Fruit fly (Drosophila melanogaster) whole organism, embryonic: ENCODE measurements around the gene Rpt5.

Experiments used
- Abd-B ChIP-seq: fragments of 200-800 bp; sonication (Bioruptor generic); optimal IDR thresholded peaks from 2 replicates; lab custom pipeline; 2018; ENCODE audit warnings: missing biosample characterization, mild to moderate bottlenecking, missing genetic modification characterization, moderate library complexity
- Atf-2 ChIP-seq: fragments of 200-800 bp; sonication (Bioruptor generic); optimal IDR thresholded peaks from 2 replicates; lab custom pipeline; 2016; ENCODE audit warnings: missing biosample characterization, missing genetic modification characterization
- BEAF-32 ChIP-seq: fragments of 200-800 bp; sonication (Bioruptor generic); optimal IDR thresholded peaks from 3 replicates; lab custom pipeline; 2017; ENCODE audit warnings: missing biosample characterization, missing genetic modification characterization, mild to moderate bottlenecking, moderate library complexity, missing genetic modification reagents
- CG10209 ChIP-seq: fragments of 200-800 bp; sonication (Bioruptor generic); optimal IDR thresholded peaks from 3 replicates; lab custom pipeline; 2017; ENCODE audit warnings: missing biosample characterization, mild to moderate bottlenecking, missing genetic modification characterization, missing genetic modification reagents
- CG10321 ChIP-seq: fragments of 200-800 bp; sonication (Bioruptor generic); IDR thresholded peaks from 2 replicates; pipeline ENCODE4 v1.3.6; 2022; ENCODE audit warnings: missing biosample characterization, missing genetic modification characterization
- CG12104 ChIP-seq: fragments of 200-800 bp; sonication (Bioruptor generic); optimal IDR thresholded peaks from 3 replicates; lab custom pipeline; 2016; ENCODE audit warnings: missing biosample characterization, missing genetic modification characterization
- CG13894 ChIP-seq: fragments of 200-800 bp; sonication (Bioruptor generic); optimal IDR thresholded peaks from 3 replicates; lab custom pipeline; 2018; ENCODE audit warnings: missing biosample characterization, mild to moderate bottlenecking, missing genetic modification characterization, moderate library complexity
- CG14050 ChIP-seq: fragments of 200-800 bp; sonication (Bioruptor generic); IDR thresholded peaks from 3 replicates; pipeline ENCODE4 v1.3.6; 2022; ENCODE audit warnings: missing biosample characterization, missing genetic modification characterization
- CG14441 ChIP-seq: fragments of 200-800 bp; sonication (Bioruptor generic); IDR thresholded peaks from 2 replicates; pipeline ENCODE4 v1.3.6; 2022; ENCODE audit warnings: missing biosample characterization, missing genetic modification characterization
- CG1603 ChIP-seq: fragments of 200-800 bp; sonication (Bioruptor generic); optimal IDR thresholded peaks from 2 replicates; lab custom pipeline; 2019; ENCODE audit warnings: missing biosample characterization, mild to moderate bottlenecking, missing genetic modification characterization, moderate library complexity
- CG17912 ChIP-seq: fragments of 200-800 bp; sonication (Bioruptor generic); optimal IDR thresholded peaks from 2 replicates; lab custom pipeline; 2018; ENCODE audit warnings: missing biosample characterization, mild to moderate bottlenecking, missing genetic modification characterization
- CG18764 ChIP-seq: fragments of 200-800 bp; sonication (Bioruptor generic); optimal IDR thresholded peaks from 3 replicates; lab custom pipeline; 2016; ENCODE audit warnings: missing biosample characterization, missing genetic modification characterization
- CG2116 ChIP-seq: fragments of 200-800 bp; sonication (Bioruptor generic); optimal IDR thresholded peaks from 3 replicates; lab custom pipeline; 2018; ENCODE audit warnings: missing biosample characterization, mild to moderate bottlenecking, missing genetic modification characterization
- CG2875 ChIP-seq: fragments of 200-800 bp; sonication (Bioruptor generic); optimal IDR thresholded peaks from 2 replicates; lab custom pipeline; 2017; ENCODE audit warnings: missing biosample characterization, mild to moderate bottlenecking, missing genetic modification characterization, missing genetic modification reagents
- CG3838 ChIP-seq: fragments of 200-800 bp; sonication (Bioruptor generic); optimal IDR thresholded peaks from 3 replicates; lab custom pipeline; 2016; ENCODE audit warnings: missing biosample characterization, missing genetic modification characterization
- CG4360 ChIP-seq: fragments of 200-800 bp; sonication (Bioruptor generic); IDR thresholded peaks from 2 replicates; pipeline ENCODE4 v1.3.6; 2022; ENCODE audit warnings: missing biosample characterization, missing genetic modification characterization
- CG7987 ChIP-seq: fragments of 200-800 bp; sonication (Bioruptor generic); optimal IDR thresholded peaks from 2 replicates; lab custom pipeline; 2018; ENCODE audit warnings: missing biosample characterization, mild to moderate bottlenecking, missing genetic modification characterization, moderate library complexity
- CG8290 ChIP-seq, 3 experiments: fragments of 200-800 bp; sonication (Bioruptor generic); optimal IDR thresholded peaks; 2 replicates each; lab custom pipeline; 2016 to 2019; ENCODE audit warnings: missing biosample characterization in 3 of 3, missing genetic modification characterization in 3 of 3, mild to moderate bottlenecking in 2 of 3, moderate library complexity in 1 of 3
- CG9727 ChIP-seq: fragments of 200-800 bp; sonication (Bioruptor generic); optimal IDR thresholded peaks from 3 replicates; lab custom pipeline; 2017; ENCODE audit warnings: missing biosample characterization, mild to moderate bottlenecking, missing genetic modification characterization
- CG9876 ChIP-seq: fragments of 200-800 bp; sonication (Bioruptor generic); optimal IDR thresholded peaks from 2 replicates; lab custom pipeline; 2016; ENCODE audit warnings: missing biosample characterization, missing genetic modification characterization
- Dfd ChIP-seq, 2 experiments: fragments of >200 bp; optimal IDR thresholded peaks; 2 replicates each; lab custom pipeline; 2017; ENCODE audit warnings: missing biosample characterization in 2 of 2, missing genetic modification characterization in 2 of 2
- Dip3 ChIP-seq: fragments of 200-800 bp; sonication (Bioruptor generic); optimal IDR thresholded peaks from 3 replicates; lab custom pipeline; 2016; ENCODE audit warnings: missing biosample characterization, missing genetic modification characterization
- Fer3 ChIP-seq: fragments of 200-800 bp; sonication (Bioruptor generic); optimal IDR thresholded peaks from 2 replicates; lab custom pipeline; 2018; ENCODE audit warnings: missing biosample characterization, mild to moderate bottlenecking, missing genetic modification characterization, moderate library complexity
- HLH54F ChIP-seq: fragments of 200-800 bp; sonication (Bioruptor generic); optimal IDR thresholded peaks from 3 replicates; lab custom pipeline; 2016; ENCODE audit warnings: missing biosample characterization, missing genetic modification characterization
- Hmr ChIP-seq: fragments of 200-800 bp; sonication (Bioruptor generic); optimal IDR thresholded peaks from 3 replicates; lab custom pipeline; 2017; ENCODE audit warnings: mild to moderate bottlenecking, missing biosample characterization, missing genetic modification reagents, missing genetic modification characterization
- Lim3 ChIP-seq: fragments of 200-800 bp; sonication (Bioruptor generic); IDR thresholded peaks from 2 replicates; pipeline ENCODE4 v1.3.6; 2022; ENCODE audit warnings: missing biosample characterization, missing genetic modification characterization
- Mad ChIP-seq: fragments of 200-800 bp; sonication (Bioruptor generic); optimal IDR thresholded peaks from 2 replicates; lab custom pipeline; 2016; ENCODE audit warnings: missing biosample characterization, missing genetic modification characterization
- Myb ChIP-seq: fragments of 200-800 bp; sonication (Bioruptor generic); optimal IDR thresholded peaks from 2 replicates; lab custom pipeline; 2016; ENCODE audit warnings: missing biosample characterization, missing genetic modification characterization
- NK7.1 ChIP-seq: fragments of 200-800 bp; sonication (Bioruptor generic); optimal IDR thresholded peaks from 3 replicates; lab custom pipeline; 2016; ENCODE audit warnings: missing biosample characterization, missing genetic modification characterization
- Neu2 ChIP-seq: fragments of 200-800 bp; sonication (Bioruptor generic); optimal IDR thresholded peaks from 3 replicates; lab custom pipeline; 2016; ENCODE audit warnings: missing biosample characterization, missing genetic modification characterization, borderline replicate concordance
- Opbp ChIP-seq: fragments of 200-800 bp; sonication (Bioruptor generic); IDR thresholded peaks from 3 replicates; pipeline ENCODE4 v1.3.6; 2022; ENCODE audit warnings: missing biosample characterization, missing genetic modification characterization; ENCODE audit not compliant: partially characterized antibody
- Ravus ChIP-seq: fragments of 200-800 bp; sonication (Bioruptor generic); IDR thresholded peaks from 2 replicates; pipeline ENCODE4 v1.3.6; 2022; ENCODE audit warnings: missing biosample characterization, missing genetic modification characterization
- Sox100B ChIP-seq: fragments of 200-800 bp; sonication (Bioruptor generic); optimal IDR thresholded peaks from 3 replicates; lab custom pipeline; 2018; ENCODE audit warnings: missing biosample characterization, mild to moderate bottlenecking, missing genetic modification characterization
- Sox102F ChIP-seq: fragments of 200-800 bp; sonication (Bioruptor generic); optimal IDR thresholded peaks from 2 replicates; lab custom pipeline; 2018; ENCODE audit warnings: missing biosample characterization, mild to moderate bottlenecking, missing genetic modification characterization, moderate library complexity
- Tbp ChIP-seq: fragments of >200 bp; optimal IDR thresholded peaks from 2 replicates; lab custom pipeline; 2018; ENCODE audit warnings: missing biosample characterization, missing genetic modification characterization
- Vsx1 ChIP-seq: fragments of 200-800 bp; sonication (Bioruptor generic); optimal IDR thresholded peaks from 2 replicates; lab custom pipeline; 2017; ENCODE audit warnings: missing biosample characterization, mild to moderate bottlenecking, missing genetic modification characterization, missing genetic modification reagents
- abd-A ChIP-seq: fragments of 200-800 bp; sonication (Bioruptor generic); optimal IDR thresholded peaks from 3 replicates; lab custom pipeline; 2019; ENCODE audit warnings: missing biosample characterization, mild to moderate bottlenecking, missing genetic modification characterization, moderate library complexity
- btn ChIP-seq: fragments of 200-800 bp; sonication (Bioruptor generic); optimal IDR thresholded peaks from 2 replicates; lab custom pipeline; 2016; ENCODE audit warnings: missing biosample characterization, missing genetic modification characterization
- da ChIP-seq: fragments of 200-800 bp; sonication (Bioruptor generic); optimal IDR thresholded peaks from 2 replicates; lab custom pipeline; 2016; ENCODE audit warnings: missing biosample characterization, missing genetic modification characterization
- disco-r ChIP-seq: fragments of 200-800 bp; sonication (Bioruptor generic); optimal IDR thresholded peaks from 2 replicates; lab custom pipeline; 2016; ENCODE audit warnings: missing biosample characterization, missing genetic modification characterization
- dm ChIP-seq: fragments of 200-800 bp; sonication (Bioruptor generic); optimal IDR thresholded peaks from 3 replicates; lab custom pipeline; 2016; ENCODE audit warnings: missing biosample characterization, missing genetic modification characterization
- dysf ChIP-seq: fragments of 200-800 bp; sonication (Bioruptor generic); IDR thresholded peaks from 3 replicates; pipeline ENCODE4 v1.3.6; 2022; ENCODE audit warnings: missing biosample characterization, missing genetic modification characterization
- esg ChIP-seq: fragments of 200-800 bp; sonication (Bioruptor generic); conservative IDR thresholded peaks from 2 replicates; pipeline ENCODE4 v1.3.6; 2022; ENCODE audit warnings: missing biosample characterization, missing genetic modification characterization
- fru ChIP-seq: fragments of >200 bp; optimal IDR thresholded peaks from 2 replicates; lab custom pipeline; 2017
- kni ChIP-seq: fragments of 200-800 bp; sonication (Bioruptor generic); optimal IDR thresholded peaks from 3 replicates; lab custom pipeline; 2017; ENCODE audit warnings: mild to moderate bottlenecking, missing biosample characterization, missing genetic modification reagents, missing genetic modification characterization
- p53 ChIP-seq: fragments of 200-800 bp; sonication (Bioruptor generic); optimal IDR thresholded peaks from 2 replicates; lab custom pipeline; 2016; ENCODE audit warnings: missing biosample characterization, missing genetic modification characterization
- seq ChIP-seq: fragments of 200-800 bp; sonication (Bioruptor generic); IDR thresholded peaks from 2 replicates; pipeline ENCODE4 v1.3.6; 2022; ENCODE audit warnings: missing biosample characterization, missing genetic modification characterization
- trem ChIP-seq: fragments of 200-800 bp; optimal IDR thresholded peaks from 3 replicates; lab custom pipeline; 2019; ENCODE audit warnings: missing biosample characterization, mild to moderate bottlenecking, missing genetic modification characterization, moderate library complexity
- unc-4 ChIP-seq: fragments of 200-800 bp; sonication (Bioruptor generic); IDR thresholded peaks from 2 replicates; pipeline ENCODE4 v1.3.6; 2022; ENCODE audit warnings: missing biosample characterization, missing genetic modification characterization; ENCODE audit not compliant: partially characterized antibody

Rpt5 gene

dm6 chr3R:23722680-23723372, 29.9 kb upstream of the Rpt5 start, which contains the start of gene CG10365 (continued):
- TF ChIP-seq unc-4 (GFP tag; lab: Robert Waterston, UW), result 0 out of 2 replicates have a peak, but pooled peaks have one; percentile 12
- peak; percentile 56 for TF ChIP-seq CG18764
- TF ChIP-seq CG14050, result peak; percentile 70; the same call in 2 of the 3 replicates
- TF ChIP-seq CG8290 (GFP tag; optimal IDR thresholded peaks at IDR 0.05; lab: Kevin White, UChicago), result peak; percentile 26
- TF ChIP-seq CG8290 (tag; optimal IDR thresholded peaks at IDR 0.05; lab: Kevin White, UChicago), result no peak
- no peak for TF ChIP-seq Neu2
- peak; percentile 67 for TF ChIP-seq seq
- no peak for TF ChIP-seq CG17912 (GFP tag; lab: Kevin White, UChicago)
- no peak for TF ChIP-seq CG4360 (GFP tag; lab: Robert Waterston, UW)
- TF ChIP-seq CG2116 (GFP tag; lab: Kevin White, UChicago), result peak; percentile 56
- peak; percentile 94 for TF ChIP-seq Hmr (GFP tag; lab: Kevin White, UChicago)
- no peak for TF ChIP-seq da
- TF ChIP-seq abd-A (tag; lab: Kevin White, UChicago), result peak; percentile 68
- TF ChIP-seq Opbp (GFP tag; lab: Robert Waterston, UW), result no peak
- TF ChIP-seq Tbp (GFP tag; lab: Kevin White, UChicago), result no peak
- peak; percentile 46 for TF ChIP-seq CG1603 (tag; lab: Kevin White, UChicago)
- no peak for TF ChIP-seq Lim3 (GFP tag; lab: Robert Waterston, UW)
- TF ChIP-seq NK7.1 (GFP tag; lab: Kevin White, UChicago), result no peak
- TF ChIP-seq fru (lab: Kevin White, UChicago), result no peak
- no peak for TF ChIP-seq HLH54F
- TF ChIP-seq CG9876 (GFP tag; lab: Kevin White, UChicago), result no peak
- TF ChIP-seq Mad, result no peak
- TF ChIP-seq p53 (GFP tag; lab: Kevin White, UChicago), result no peak
- no peak for TF ChIP-seq disco-r (GFP tag; lab: Kevin White, UChicago)
- no peak for TF ChIP-seq Atf-2 (GFP tag; lab: Kevin White, UChicago)
- TF ChIP-seq Sox100B (GFP tag; lab: Kevin White, UChicago), result peak; percentile 93
- peak; percentile 43 for TF ChIP-seq Vsx1 (GFP tag; lab: Kevin White, UChicago)
- TF ChIP-seq btn (GFP tag; lab: Kevin White, UChicago), result no peak
- peak; percentile 83 for TF ChIP-seq CG14441 (GFP tag; lab: Robert Waterston, UW)
- no peak for TF ChIP-seq kni (GFP tag; lab: Kevin White, UChicago)
- TF ChIP-seq CG3838 (GFP tag; lab: Kevin White, UChicago), result peak; percentile 6
- no peak for TF ChIP-seq BEAF-32 (GFP tag; lab: Kevin White, UChicago)
- peak; percentile 92 for TF ChIP-seq Fer3 (tag; lab: Kevin White, UChicago)
- TF ChIP-seq Dfd (GFP tag; optimal IDR thresholded peaks at IDR 0.05; lab: Kevin White, UChicago), result no peak
- TF ChIP-seq Myb, result no peak
- peak; percentile 92 for TF ChIP-seq CG9727
- peak; percentile 33 for TF ChIP-seq CG2875 (GFP tag; lab: Kevin White, UChicago)
- TF ChIP-seq CG13894 (tag; lab: Kevin White, UChicago), result peak; percentile 86
- no peak for TF ChIP-seq Dip3 (GFP tag; lab: Kevin White, UChicago)
- peak; percentile 76 for TF ChIP-seq Ravus (GFP tag; lab: Robert Waterston, UW)
- peak; percentile 86 for TF ChIP-seq esg (GFP tag; lab: Robert Waterston, UW)
- peak; percentile 89 for TF ChIP-seq dysf
- peak; percentile 74 for TF ChIP-seq CG12104
- TF ChIP-seq CG10321 (GFP tag; lab: Robert Waterston, UW), result peak; percentile 32; the same call in 1 of the 2 replicates
- peak; percentile 45 for TF ChIP-seq trem (tag; lab: Kevin White, UChicago)
- no peak for TF ChIP-seq CG7987 (GFP tag; lab: Kevin White, UChicago)
- TF ChIP-seq CG10209 (GFP tag; lab: Kevin White, UChicago), result peak; percentile 86
- no peak for TF ChIP-seq dm (GFP tag; lab: Kevin White, UChicago)
- peak; percentile 93 for TF ChIP-seq Sox102F (GFP tag; lab: Kevin White, UChicago)
- peak; percentile 43 for TF ChIP-seq Abd-B (GFP tag; lab: Kevin White, UChicago)
